Worm (Caenorhabditis elegans) whole organism, L3 larva: ENCODE data around the gene gsto-1.

Experiments used
- ama-1 ChIP-seq: fragments of 150-350 bp; optimal IDR thresholded peaks from 2 replicates; lab custom pipeline; 2018
- ceh-9 ChIP-seq: sonication (generic microtip); optimal IDR thresholded peaks from 2 replicates; lab custom pipeline; 2018; ENCODE audit warnings: missing biosample characterization, missing genetic modification characterization
- elt-3 ChIP-seq, 3 experiments: fragments of 150-350 bp in 1 of 3; sonication (generic microtip) in 2 of 3; optimal IDR thresholded peaks; 2 replicates in 2 of 3; 4 replicates in 1 of 3; lab custom pipeline; 2014 to 2017; ENCODE audit warnings: missing biosample characterization in 3 of 3, missing genetic modification characterization in 3 of 3
- jun-1 ChIP-seq: fragments of 150-350 bp; optimal IDR thresholded peaks from 2 replicates; lab custom pipeline; 2014; ENCODE audit warnings: missing biosample characterization, missing genetic modification reagents, missing genetic modification characterization
- pqm-1 ChIP-seq: fragments of 150-350 bp; optimal IDR thresholded peaks from 2 replicates; lab custom pipeline; 2017; ENCODE audit warnings: missing biosample characterization, missing genetic modification characterization, inconsistent platforms
- snpc-4 ChIP-seq: fragments of 150-350 bp; optimal IDR thresholded peaks from 2 replicates; lab custom pipeline; 2014; ENCODE audit warnings: missing biosample characterization, missing genetic modification characterization
- unc-62 ChIP-seq: fragments of 150-350 bp; sonication (generic microtip); optimal IDR thresholded peaks from 4 replicates; lab custom pipeline; 2014; ENCODE audit warnings: missing biosample characterization, missing genetic modification reagents, missing genetic modification characterization
- zag-1 ChIP-seq: fragments of 150-350 bp; optimal IDR thresholded peaks from 2 replicates; lab custom pipeline; 2014; ENCODE audit warnings: missing biosample characterization, missing genetic modification characterization

DNA sequence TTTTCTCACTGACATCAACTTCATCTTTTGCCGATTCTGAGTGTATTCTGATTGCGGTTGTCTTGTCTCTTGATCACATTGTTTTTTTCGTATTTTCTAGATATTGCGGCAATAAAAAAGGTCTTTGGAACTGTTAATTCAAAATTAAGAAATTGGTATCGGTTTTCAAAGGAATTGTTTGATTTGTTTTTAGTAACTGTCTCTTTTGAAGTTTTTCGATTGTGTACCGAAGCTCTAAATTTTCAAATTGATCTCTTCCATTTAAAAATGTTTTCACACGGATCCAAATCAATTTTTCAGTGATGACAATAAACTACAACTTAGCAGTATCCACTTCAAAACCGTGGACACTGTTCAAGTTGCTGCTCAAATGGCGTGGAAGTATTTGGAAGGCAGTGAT is 46.1 kb downstream of the gsto-1 start, which contains the start of gene best-24:
- TF ChIP-seq ama-1 = no peak
- no peak for TF ChIP-seq ceh-9 (tag; lab: Kevin White, UChicago)
- TF ChIP-seq elt-3 (tag; optimal IDR thresholded peaks at IDR 0.05; lab: Kevin White, UChicago) = no peak
- no peak for TF ChIP-seq pqm-1
- TF ChIP-seq snpc-4 (tag; lab: Kevin White, UChicago) = no peak
- no peak for TF ChIP-seq zag-1 (tag; lab: Kevin White, UChicago)
- no peak for TF ChIP-seq unc-62 (GFP tag; lab: Kevin White, UChicago)
- no peak for TF ChIP-seq jun-1 (tag; lab: Kevin White, UChicago)
